Worm (Caenorhabditis elegans) whole organism, young adult: ENCODE measurements around the gene W02B12.12.

Experiments used
- B0019.2 ChIP-seq: fragments of 200-800 bp; sonication (Bioruptor generic); conservative IDR thresholded peaks from 2 replicates; pipeline ENCODE4 v1.3.6; 2022; ENCODE audit warnings: missing genetic modification reagents, missing genetic modification characterization, missing compliant biosample characterization
- F10E7.11 ChIP-seq: sonication (generic microtip); optimal IDR thresholded peaks from 2 replicates; lab custom pipeline; 2017; ENCODE audit warnings: mild to moderate bottlenecking, missing genetic modification characterization, moderate library complexity, missing compliant biosample characterization
- F22D6.2 ChIP-seq: sonication (generic microtip); optimal IDR thresholded peaks from 2 replicates; lab custom pipeline; 2016; ENCODE audit warnings: mild to moderate bottlenecking, missing genetic modification characterization, missing compliant biosample characterization
- F33H1.4 ChIP-seq: fragments of 200-800 bp; sonication (Bioruptor generic); IDR thresholded peaks from 2 replicates; pipeline ENCODE4 v1.3.6; 2022; ENCODE audit warnings: missing genetic modification reagents, missing genetic modification characterization, missing compliant biosample characterization
- F37B4.10 ChIP-seq: fragments of 200-800 bp; sonication (Bioruptor generic); IDR thresholded peaks from 2 replicates; pipeline ENCODE4 v1.3.6; 2022; ENCODE audit warnings: missing genetic modification characterization, missing compliant biosample characterization
- F49E8.2 ChIP-seq: sonication (generic microtip); optimal IDR thresholded peaks from 3 replicates; lab custom pipeline; 2017; ENCODE audit warnings: missing genetic modification characterization, mild to moderate bottlenecking, missing compliant biosample characterization, antibody characterized with exemption, moderate library complexity; ENCODE audit not compliant: insufficient read depth
- F52B5.7 ChIP-seq: sonication (generic microtip); optimal IDR thresholded peaks from 2 replicates; lab custom pipeline; 2016; ENCODE audit warnings: mild to moderate bottlenecking, missing genetic modification characterization, missing compliant biosample characterization
- F57C9.4 ChIP-seq: sonication (generic microtip); optimal IDR thresholded peaks from 2 replicates; lab custom pipeline; 2017; ENCODE audit warnings: mild to moderate bottlenecking, missing genetic modification characterization, missing compliant biosample characterization
- K12H6.12 ChIP-seq: fragments of 200-800 bp; sonication (Bioruptor generic); optimal IDR thresholded peaks from 2 replicates; lab custom pipeline; 2018; ENCODE audit warnings: mild to moderate bottlenecking, missing genetic modification characterization, missing compliant biosample characterization
- Y53F4B.3 ChIP-seq: fragments of 200-800 bp; sonication (Bioruptor generic); IDR thresholded peaks from 2 replicates; pipeline ENCODE4 v1.3.6; 2022; ENCODE audit warnings: missing genetic modification reagents, missing genetic modification characterization, missing compliant biosample characterization
- Y53G8AR.9 ChIP-seq: fragments of 200-800 bp; sonication (Bioruptor generic); conservative IDR thresholded peaks from 2 replicates; pipeline ENCODE4 v1.3.6; 2022; ENCODE audit warnings: missing genetic modification reagents, missing genetic modification characterization, missing compliant biosample characterization
- Y56A3A.18 ChIP-seq: fragments of 200-800 bp; sonication (Bioruptor generic); IDR thresholded peaks from 2 replicates; pipeline ENCODE4 v1.3.6; 2022; ENCODE audit warnings: missing genetic modification reagents, missing genetic modification characterization, missing compliant biosample characterization
- Y67H2A.10 ChIP-seq: fragments of 200-800 bp; sonication (Bioruptor generic); conservative IDR thresholded peaks from 2 replicates; pipeline ENCODE4 v1.3.6; 2022; ENCODE audit warnings: missing genetic modification reagents, missing genetic modification characterization, missing compliant biosample characterization
- attf-5 ChIP-seq: fragments of 200-800 bp; sonication (Bioruptor generic); optimal IDR thresholded peaks from 2 replicates; lab custom pipeline; 2018; ENCODE audit warnings: mild to moderate bottlenecking, missing genetic modification characterization, missing compliant biosample characterization
- attf-6 ChIP-seq: fragments of 200-800 bp; sonication (Bioruptor generic); IDR thresholded peaks from 2 replicates; pipeline ENCODE4 v1.3.6; 2022; ENCODE audit warnings: missing genetic modification reagents, missing genetic modification characterization, missing compliant biosample characterization
- cebp-2 ChIP-seq: fragments of 200-800 bp; sonication (Bioruptor generic); IDR thresholded peaks from 2 replicates; pipeline ENCODE4 v1.3.6; 2022; ENCODE audit warnings: missing genetic modification characterization, missing compliant biosample characterization
- ceh-40 ChIP-seq: fragments of 200-800 bp; sonication (Bioruptor generic); IDR thresholded peaks from 2 replicates; pipeline ENCODE4 v1.3.6; 2022; ENCODE audit warnings: missing genetic modification characterization, missing compliant biosample characterization
- ceh-79 ChIP-seq: sonication (generic microtip); optimal IDR thresholded peaks from 2 replicates; lab custom pipeline; 2017; ENCODE audit warnings: mild to moderate bottlenecking, missing genetic modification characterization, missing compliant biosample characterization
- chd-7 ChIP-seq: sonication (generic microtip); optimal IDR thresholded peaks from 2 replicates; lab custom pipeline; 2016; ENCODE audit warnings: mild to moderate bottlenecking, missing genetic modification characterization, moderate library complexity, missing compliant biosample characterization
- die-1 ChIP-seq: sonication (generic microtip); optimal IDR thresholded peaks from 2 replicates; lab custom pipeline; 2016; ENCODE audit warnings: missing genotype, mild to moderate bottlenecking, missing genetic modification characterization, missing compliant biosample characterization
- dpff-1 ChIP-seq: sonication (generic microtip); optimal IDR thresholded peaks from 2 replicates; lab custom pipeline; 2017; ENCODE audit warnings: mild to moderate bottlenecking, missing genetic modification characterization, missing compliant biosample characterization
- egl-18 ChIP-seq: fragments of 200-800 bp; sonication (Bioruptor generic); IDR thresholded peaks from 2 replicates; pipeline ENCODE4 v1.3.6; 2022; ENCODE audit warnings: missing genetic modification reagents, missing genetic modification characterization, missing compliant biosample characterization
- ekl-4 ChIP-seq: fragments of 200-800 bp; sonication (Bioruptor generic); IDR thresholded peaks from 2 replicates; pipeline ENCODE4 v1.3.6; 2022; ENCODE audit warnings: missing genetic modification reagents, missing genetic modification characterization, missing compliant biosample characterization
- fkh-3 ChIP-seq: sonication (generic microtip); optimal IDR thresholded peaks from 2 replicates; lab custom pipeline; 2016; ENCODE audit warnings: mild to moderate bottlenecking, missing genetic modification characterization, missing compliant biosample characterization
- him-1 ChIP-seq: sonication (generic microtip); optimal IDR thresholded peaks from 2 replicates; lab custom pipeline; 2016; ENCODE audit warnings: missing genotype, missing genetic modification reagents, missing genetic modification characterization, missing compliant biosample characterization
- hlh-26 ChIP-seq: fragments of 200-800 bp; sonication (Bioruptor generic); conservative IDR thresholded peaks from 2 replicates; pipeline ENCODE4 v1.3.6; 2022; ENCODE audit warnings: missing genetic modification reagents, missing genetic modification characterization, missing compliant biosample characterization
- lin-40 ChIP-seq: sonication (generic microtip); optimal IDR thresholded peaks from 2 replicates; lab custom pipeline; 2016; ENCODE audit warnings: missing genetic modification characterization, mild to moderate bottlenecking, missing compliant biosample characterization, missing genotype, missing genetic modification reagents
- madf-3 ChIP-seq: fragments of 200-800 bp; sonication (Bioruptor generic); IDR thresholded peaks from 2 replicates; pipeline ENCODE4 v1.3.6; 2022; ENCODE audit warnings: missing genetic modification reagents, missing genetic modification characterization, missing compliant biosample characterization
- madf-6 ChIP-seq: fragments of 200-800 bp; sonication (Bioruptor generic); IDR thresholded peaks from 2 replicates; pipeline ENCODE4 v1.3.6; 2022; ENCODE audit warnings: missing genetic modification reagents, missing genetic modification characterization, missing compliant biosample characterization
- mcd-1 ChIP-seq: fragments of 200-800 bp; sonication (Bioruptor generic); IDR thresholded peaks from 2 replicates; pipeline ENCODE4 v1.3.6; 2022; ENCODE audit warnings: missing genetic modification reagents, missing genetic modification characterization, missing compliant biosample characterization
- mes-4 ChIP-seq: sonication (generic microtip); optimal IDR thresholded peaks from 2 replicates; lab custom pipeline; 2016; ENCODE audit warnings: missing genotype, missing genetic modification characterization, missing compliant biosample characterization
- nfya-2 ChIP-seq: fragments of 200-800 bp; sonication (Bioruptor generic); IDR thresholded peaks from 2 replicates; pipeline ENCODE4 v1.3.6; 2022; ENCODE audit warnings: missing genetic modification reagents, missing genetic modification characterization, missing compliant biosample characterization
- nfyb-1 ChIP-seq: fragments of 200-800 bp; sonication (Bioruptor generic); IDR thresholded peaks from 2 replicates; pipeline ENCODE4 v1.3.6; 2022; ENCODE audit warnings: missing genetic modification reagents, missing genetic modification characterization, missing compliant biosample characterization
- nhr-120 ChIP-seq: fragments of 200-800 bp; sonication (Bioruptor generic); IDR thresholded peaks from 2 replicates; pipeline ENCODE4 v1.3.6; 2022; ENCODE audit warnings: missing genetic modification characterization, missing compliant biosample characterization
- repo-1 ChIP-seq: sonication (generic microtip); optimal IDR thresholded peaks from 2 replicates; lab custom pipeline; 2017; ENCODE audit warnings: mild to moderate bottlenecking, missing genetic modification characterization, missing compliant biosample characterization
- sdz-38 ChIP-seq: sonication (generic microtip); optimal IDR thresholded peaks from 2 replicates; lab custom pipeline; 2016; ENCODE audit warnings: missing genotype, missing genetic modification characterization, missing compliant biosample characterization
- somi-1 ChIP-seq: fragments of 200-800 bp; sonication (Bioruptor generic); optimal IDR thresholded peaks from 2 replicates; lab custom pipeline; 2018; ENCODE audit warnings: mild to moderate bottlenecking, missing genetic modification characterization, missing compliant biosample characterization
- unc-130 ChIP-seq: sonication (generic microtip); optimal IDR thresholded peaks from 2 replicates; lab custom pipeline; 2016; ENCODE audit warnings: missing genetic modification reagents, missing genetic modification characterization, missing compliant biosample characterization
- xnd-1 ChIP-seq: sonication (generic microtip); optimal IDR thresholded peaks from 2 replicates; lab custom pipeline; 2016; ENCODE audit warnings: missing genotype, missing genetic modification reagents, missing genetic modification characterization, missing compliant biosample characterization
- zfh-2 ChIP-seq: fragments of 200-800 bp; sonication (Bioruptor generic); conservative IDR thresholded peaks from 2 replicates; pipeline ENCODE4 v1.3.6; 2022; ENCODE audit warnings: missing genetic modification reagents, missing genetic modification characterization, missing compliant biosample characterization
- zim-3 ChIP-seq: sonication (generic microtip); optimal IDR thresholded peaks from 2 replicates; lab custom pipeline; 2017; ENCODE audit warnings: mild to moderate bottlenecking, missing genetic modification characterization, moderate library complexity, missing compliant biosample characterization
- ztf-18 ChIP-seq: sonication (generic microtip); optimal IDR thresholded peaks from 2 replicates; lab custom pipeline; 2016; ENCODE audit warnings: missing genotype, mild to moderate bottlenecking, missing genetic modification characterization, missing compliant biosample characterization
- ztf-25 ChIP-seq: fragments of 200-800 bp; sonication (Bioruptor generic); IDR thresholded peaks from 2 replicates; pipeline ENCODE4 v1.3.6; 2022; ENCODE audit warnings: missing genetic modification reagents, missing genetic modification characterization, missing compliant biosample characterization
- ztf-28 ChIP-seq: fragments of 200-800 bp; sonication (Bioruptor generic); IDR thresholded peaks from 2 replicates; pipeline ENCODE4 v1.3.6; 2022; ENCODE audit warnings: missing genetic modification reagents, missing genetic modification characterization, missing compliant biosample characterization

W02B12.12 gene

DNA sequence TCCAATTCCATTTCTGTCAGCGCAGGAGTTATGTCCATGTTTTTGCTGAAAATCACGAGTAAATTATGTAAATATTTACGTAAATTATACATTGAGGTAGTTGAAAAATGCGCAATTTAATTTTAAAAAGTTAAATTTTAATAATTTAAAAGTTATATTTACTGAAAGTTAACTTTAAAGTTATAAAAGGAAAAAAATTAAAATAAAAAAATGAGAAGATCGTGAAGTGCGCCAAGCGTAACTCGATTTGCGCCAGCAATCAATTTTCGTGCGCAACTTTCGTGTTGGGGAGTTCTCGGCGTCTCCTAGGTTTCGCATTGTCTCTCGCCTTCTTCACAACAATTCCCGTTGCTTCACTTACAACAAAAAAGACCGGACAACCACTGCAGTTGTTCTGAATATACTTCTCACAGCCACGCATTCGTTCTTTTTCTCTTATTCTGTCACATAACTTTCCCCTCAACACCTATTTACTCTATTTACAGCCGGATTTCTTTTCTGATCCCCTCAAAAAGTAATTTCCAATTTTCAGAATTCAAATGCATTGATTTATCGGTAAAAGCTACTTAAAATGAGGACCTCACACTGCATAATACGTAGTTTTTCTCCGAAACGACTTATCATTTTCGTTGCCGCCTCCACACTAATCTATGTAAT lies 5.3 kb downstream of the W02B12.12 start, which contains the start of the genes metl-1 and W02B12.11 (continued):
- TF ChIP-seq nfya-2 (no peak), him-1 (tag; lab: Kevin White, UChicago) (no peak), K12H6.12 (tag; lab: Kevin White, UChicago) (peak; percentile 23), attf-5 (peak; percentile 78), mes-4 (tag; lab: Kevin White, UChicago) (no peak), Y53G8AR.9 (GFP tag; lab: Robert Waterston, UW) (peak; percentile 93), B0019.2 (GFP tag; lab: Robert Waterston, UW) (no peak; the same call in 1 of the 2 replicates), attf-6 (GFP tag; lab: Robert Waterston, UW) (no peak), unc-130 (GFP tag; lab: Kevin White, UChicago) (peak; percentile 8), die-1 (peak; percentile 33), zim-3 (no peak), F33H1.4 (GFP tag; lab: Robert Waterston, UW) (peak; percentile 75), madf-3 (GFP tag; lab: Robert Waterston, UW) (peak; percentile 92), ceh-79 (tag; lab: Kevin White, UChicago) (no peak), dpff-1 (tag; lab: Kevin White, UChicago) (no peak), egl-18 (GFP tag; lab: Robert Waterston, UW) (0 out of 2 replicates have a peak, but pooled peaks have one; percentile 38), ceh-40 (GFP tag; lab: Robert Waterston, UW) (no peak), F57C9.4 (tag; lab: Kevin White, UChicago) (no peak), fkh-3 (tag; lab: Kevin White, UChicago) (no peak), lin-40 (tag; lab: Kevin White, UChicago) (peak; percentile 88), F37B4.10 (GFP tag; lab: Robert Waterston, UW) (no peak), mcd-1 (peak; percentile 88), Y53F4B.3 (GFP tag; lab: Robert Waterston, UW) (no peak), chd-7 (tag; lab: Kevin White, UChicago) (peak; percentile 52), zfh-2 (GFP tag; lab: Robert Waterston, UW) (peak; percentile 69; the same call in 1 of the 2 replicates), F49E8.2 (tag; lab: Kevin White, UChicago) (peak; percentile 12), ztf-28 (GFP tag; lab: Robert Waterston, UW) (no peak), repo-1 (peak; percentile 70), ztf-18 (tag; lab: Kevin White, UChicago) (peak; percentile 99), somi-1 (GFP tag; lab: Kevin White, UChicago) (peak; percentile 50), ekl-4 (GFP tag; lab: Robert Waterston, UW) (peak; percentile 92), hlh-26 (no peak), nhr-120 (no peak), madf-6 (peak; percentile 91), Y67H2A.10 (GFP tag; lab: Robert Waterston, UW) (no peak), nfyb-1 (GFP tag; lab: Robert Waterston, UW) (peak; percentile 87), F10E7.11 (no peak), F22D6.2 (peak; percentile 43), F52B5.7 (no peak), xnd-1 (tag; lab: Kevin White, UChicago) (peak; percentile 61), cebp-2 (GFP tag; lab: Robert Waterston, UW) (no peak), ztf-25 (GFP tag; lab: Robert Waterston, UW) (no peak), sdz-38 (tag; lab: Kevin White, UChicago) (no peak), Y56A3A.18 (peak; percentile 72; the same call in 1 of the 2 replicates)
